Worm (Caenorhabditis elegans): ENCODE measurements around the gene ddx-19.

ce11 chrII:8839025-8839424, 45.7 kb upstream of the ddx-19 start, which contains the start of gene F46C5.7:
- TF ChIP-seq W03F9.2 (tag; optimal IDR thresholded peaks at IDR 0.05) (no peak), him-1 (tag; optimal IDR thresholded peaks at IDR 0.05) (no peak)
